Fruit fly (Drosophila melanogaster) whole organism, prepupa: ENCODE measurements around the gene dunk.

ENCODE experiments used
- Blimp-1 ChIP-seq: fragments of 200-800 bp; sonication (Bioruptor generic); optimal IDR thresholded peaks from 3 replicates; lab custom pipeline; 2017; ENCODE audit warnings: missing biosample characterization, missing genetic modification characterization, mild to moderate bottlenecking, moderate library complexity, missing genetic modification reagents
- CG11294 ChIP-seq: fragments of 200-800 bp; sonication (Bioruptor generic); IDR thresholded peaks from 2 replicates; pipeline ENCODE4 v1.3.6; 2022; ENCODE audit warnings: missing biosample characterization, missing genetic modification characterization
- CG11902 ChIP-seq: fragments of 200-800 bp; sonication (Bioruptor generic); optimal IDR thresholded peaks from 3 replicates; lab custom pipeline; 2016; ENCODE audit warnings: missing biosample characterization, missing genetic modification characterization
- CG15336 ChIP-seq: fragments of 200-800 bp; sonication (Bioruptor generic); IDR thresholded peaks from 2 replicates; pipeline ENCODE4 v1.3.6; 2022; ENCODE audit warnings: missing biosample characterization, missing genetic modification characterization
- CG1621 ChIP-seq: fragments of 200-800 bp; sonication (Bioruptor generic); optimal IDR thresholded peaks from 3 replicates; lab custom pipeline; 2018; ENCODE audit warnings: missing biosample characterization, mild to moderate bottlenecking, missing genetic modification characterization
- CG3032 ChIP-seq: fragments of 200-800 bp; optimal IDR thresholded peaks from 2 replicates; lab custom pipeline; 2019; ENCODE audit warnings: missing biosample characterization, mild to moderate bottlenecking, missing genetic modification characterization, moderate library complexity
- CG31627 ChIP-seq: fragments of 200-800 bp; sonication (Bioruptor generic); optimal IDR thresholded peaks from 3 replicates; lab custom pipeline; 2016; ENCODE audit warnings: missing biosample characterization, missing genetic modification characterization
- CG32006 ChIP-seq: fragments of 200-800 bp; sonication (Bioruptor generic); optimal IDR thresholded peaks from 3 replicates; lab custom pipeline; 2017; ENCODE audit warnings: missing biosample characterization, mild to moderate bottlenecking, missing genetic modification characterization
- CG6276 ChIP-seq: fragments of 200-800 bp; sonication (Bioruptor generic); optimal IDR thresholded peaks from 2 replicates; lab custom pipeline; 2017; ENCODE audit warnings: missing biosample characterization, mild to moderate bottlenecking, missing genetic modification characterization
- CG6808 ChIP-seq: fragments of 200-800 bp; sonication (Bioruptor generic); optimal IDR thresholded peaks from 3 replicates; lab custom pipeline; 2017; ENCODE audit warnings: missing biosample characterization, missing genetic modification characterization, mild to moderate bottlenecking, moderate library complexity, missing genetic modification reagents
- CG6854 ChIP-seq: fragments of 200-800 bp; sonication (Bioruptor generic); optimal IDR thresholded peaks from 2 replicates; lab custom pipeline; 2017; ENCODE audit warnings: missing biosample characterization, mild to moderate bottlenecking, missing genetic modification characterization
- CG8119 ChIP-seq: fragments of 200-800 bp; sonication (Bioruptor generic); IDR thresholded peaks from 3 replicates; pipeline ENCODE4 v1.3.6; 2022; ENCODE audit warnings: missing biosample characterization, missing genetic modification characterization
- CG9139 ChIP-seq: fragments of 200-800 bp; sonication (Bioruptor generic); optimal IDR thresholded peaks from 3 replicates; lab custom pipeline; 2017; ENCODE audit warnings: missing biosample characterization, mild to moderate bottlenecking, missing genetic modification characterization
- Eip78C ChIP-seq: fragments of 200-800 bp; sonication (Bioruptor generic); peaks from one replicate; lab custom pipeline; 2016; ENCODE audit warnings: missing biosample characterization, missing genetic modification characterization
- Eip93F ChIP-seq: fragments of 200-800 bp; sonication (Bioruptor generic); optimal IDR thresholded peaks from 2 replicates; lab custom pipeline; 2016; ENCODE audit warnings: missing biosample characterization, mild to moderate bottlenecking, missing genetic modification characterization
- Gug ChIP-seq: fragments of 200-800 bp; sonication (Bioruptor generic); IDR thresholded peaks from 2 replicates; pipeline ENCODE4 v1.3.6; 2022; ENCODE audit warnings: missing biosample characterization, missing genetic modification characterization
- Hr38 ChIP-seq: sonication (Bioruptor generic); optimal IDR thresholded peaks from 2 replicates; lab custom pipeline; 2016; ENCODE audit warnings: missing biosample characterization, missing genetic modification characterization
- Hr39 ChIP-seq: fragments of 200-800 bp; sonication (Bioruptor generic); optimal IDR thresholded peaks from 2 replicates; lab custom pipeline; 2016; ENCODE audit warnings: missing biosample characterization, missing genetic modification characterization
- Met ChIP-seq: fragments of 200-800 bp; sonication (Bioruptor generic); optimal IDR thresholded peaks from 3 replicates; lab custom pipeline; 2016; ENCODE audit warnings: missing biosample characterization, missing genetic modification characterization
- OdsH ChIP-seq: fragments of 200-800 bp; sonication (Bioruptor generic); optimal IDR thresholded peaks from 3 replicates; lab custom pipeline; 2016; ENCODE audit warnings: missing biosample characterization, missing genetic modification characterization
- Smox ChIP-seq: fragments of 200-800 bp; sonication (Bioruptor generic); optimal IDR thresholded peaks from 3 replicates; lab custom pipeline; 2016; ENCODE audit warnings: missing biosample characterization, missing genetic modification characterization
- Sox102F ChIP-seq: fragments of 200-800 bp; sonication (Bioruptor generic); optimal IDR thresholded peaks from 2 replicates; lab custom pipeline; 2016; ENCODE audit warnings: missing biosample characterization, mild to moderate bottlenecking, missing genetic modification characterization
- Sox14 ChIP-seq: fragments of 200-800 bp; sonication (Bioruptor generic); optimal IDR thresholded peaks from 3 replicates; lab custom pipeline; 2016; ENCODE audit warnings: missing biosample characterization, missing genetic modification characterization
- Sox15 ChIP-seq: fragments of 200-800 bp; sonication (Bioruptor generic); optimal IDR thresholded peaks from 3 replicates; lab custom pipeline; 2016; ENCODE audit warnings: missing biosample characterization, missing genetic modification characterization
- cyc ChIP-seq: fragments of 200-800 bp; sonication (Bioruptor generic); optimal IDR thresholded peaks from 3 replicates; lab custom pipeline; 2016; ENCODE audit warnings: missing biosample characterization, missing genetic modification characterization
- dac ChIP-seq: fragments of 200-800 bp; sonication (Bioruptor generic); optimal IDR thresholded peaks from 2 replicates; lab custom pipeline; 2017; ENCODE audit warnings: missing biosample characterization, mild to moderate bottlenecking, missing genetic modification characterization
- dsx ChIP-seq: fragments of 200-800 bp; optimal IDR thresholded peaks from 3 replicates; lab custom pipeline; 2019; ENCODE audit warnings: missing biosample characterization, mild to moderate bottlenecking, missing genetic modification characterization, moderate library complexity; ENCODE audit not compliant: poor library complexity, severe bottlenecking
- eg ChIP-seq: fragments of 200-800 bp; sonication (Bioruptor generic); IDR thresholded peaks from 3 replicates; pipeline ENCODE4 v1.3.6; 2022; ENCODE audit warnings: missing biosample characterization, missing genetic modification characterization
- esn ChIP-seq: fragments of 200-800 bp; sonication (Bioruptor generic); optimal IDR thresholded peaks from 2 replicates; lab custom pipeline; 2016; ENCODE audit warnings: missing biosample characterization, mild to moderate bottlenecking, missing genetic modification characterization, moderate library complexity
- fd59A ChIP-seq: fragments of 200-800 bp; sonication (Bioruptor generic); optimal IDR thresholded peaks from 2 replicates; lab custom pipeline; 2017; ENCODE audit warnings: missing biosample characterization, mild to moderate bottlenecking, missing genetic modification characterization, missing genetic modification reagents
- fd85E ChIP-seq: fragments of 200-800 bp; sonication (Bioruptor generic); optimal IDR thresholded peaks from 3 replicates; lab custom pipeline; 2016; ENCODE audit warnings: missing biosample characterization, missing genetic modification characterization
- fkh ChIP-seq: fragments of 200-800 bp; sonication (Bioruptor generic); optimal IDR thresholded peaks from 3 replicates; lab custom pipeline; 2017; ENCODE audit warnings: missing biosample characterization, mild to moderate bottlenecking, missing genetic modification characterization, moderate library complexity
- lz ChIP-seq: fragments of 200-800 bp; sonication (Bioruptor generic); optimal IDR thresholded peaks from 3 replicates; lab custom pipeline; 2016; ENCODE audit warnings: missing biosample characterization, missing genetic modification characterization
- pdm3 ChIP-seq: fragments of 200-800 bp; sonication (Bioruptor generic); optimal IDR thresholded peaks from 3 replicates; lab custom pipeline; 2016; ENCODE audit warnings: missing biosample characterization, missing genetic modification characterization
- salr ChIP-seq, 2 experiments: fragments of 200-800 bp; sonication (Bioruptor generic); optimal IDR thresholded peaks; 3 replicates each; lab custom pipeline; 2016 to 2018; ENCODE audit warnings: missing biosample characterization in 2 of 2, missing genetic modification characterization in 2 of 2, mild to moderate bottlenecking in 1 of 2
- spab ChIP-seq: fragments of 200-800 bp; sonication (Bioruptor generic); optimal IDR thresholded peaks from 2 replicates; lab custom pipeline; 2017; ENCODE audit warnings: missing biosample characterization, mild to moderate bottlenecking, missing genetic modification characterization, missing genetic modification reagents
- ss ChIP-seq, 2 experiments: fragments of 200-800 bp; sonication (Bioruptor generic); optimal IDR thresholded peaks; 2 replicates in 1 of 2; 3 replicates in 1 of 2; lab custom pipeline; 2017 to 2018; ENCODE audit warnings: mild to moderate bottlenecking in 2 of 2, missing biosample characterization in 2 of 2, missing genetic modification characterization in 2 of 2, moderate library complexity in 1 of 2
- svp ChIP-seq: fragments of 200-800 bp; sonication (Bioruptor generic); peaks from one replicate; lab custom pipeline; 2016; ENCODE audit warnings: missing biosample characterization, missing genetic modification characterization
- topi ChIP-seq: fragments of 200-800 bp; sonication (Bioruptor generic); optimal IDR thresholded peaks from 3 replicates; lab custom pipeline; 2016; ENCODE audit warnings: missing biosample characterization, missing genetic modification characterization
- vri ChIP-seq: fragments of 200-800 bp; sonication (Bioruptor generic); optimal IDR thresholded peaks from 3 replicates; lab custom pipeline; 2016; ENCODE audit warnings: missing biosample characterization, mild to moderate bottlenecking, missing genetic modification characterization

The dunk gene

dm6 chr2L:22132984-22133383, 18.4 kb upstream of the dunk start:
- no peak for TF ChIP-seq Met (GFP tag; lab: Kevin White, UChicago)
- TF ChIP-seq Eip78C = peak; percentile 58
- peak; percentile 36 for TF ChIP-seq CG32006 (GFP tag; lab: Kevin White, UChicago)
- no peak for TF ChIP-seq Smox
- TF ChIP-seq, all 60 proteins: peak for 2

DNA sequence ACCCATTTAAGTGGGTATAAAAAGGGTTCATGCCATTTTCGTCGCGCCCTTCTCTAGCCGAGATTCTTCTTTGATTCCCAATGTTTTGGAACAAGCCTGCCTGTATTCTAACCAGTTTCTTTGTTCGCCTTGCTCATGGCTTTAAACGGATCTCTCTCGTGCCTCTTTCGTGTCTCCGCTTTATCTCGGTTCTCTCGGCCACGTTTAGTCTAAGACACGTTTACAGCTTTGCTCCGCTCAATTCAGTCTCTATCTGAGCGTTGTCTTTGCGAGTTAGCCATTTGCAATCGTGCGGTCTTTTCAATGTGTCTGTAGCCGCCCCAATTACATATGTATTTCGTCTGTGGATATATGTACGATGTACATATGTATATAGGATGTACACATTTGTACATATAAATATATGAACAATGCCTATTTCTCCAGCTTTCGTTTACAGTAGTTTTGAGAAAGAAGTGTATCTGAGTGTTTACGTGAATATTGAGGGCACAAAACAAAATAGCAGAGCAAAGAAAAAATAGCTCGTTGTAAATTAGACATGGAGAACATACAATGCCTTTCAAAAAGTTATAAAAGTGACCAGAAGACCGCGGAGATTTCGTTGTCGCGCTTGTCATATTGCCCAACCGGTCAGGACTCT, 17.2 kb upstream of the dunk start:
- TF ChIP-seq CG6808 (GFP tag; lab: Kevin White, UChicago) (peak; percentile 20), CG11902 (no peak), CG15336 (GFP tag; lab: Robert Waterston, UW) (peak; percentile 49; the same call in 1 of the 2 replicates), CG6276 (GFP tag; lab: Kevin White, UChicago) (peak; percentile 20), Hr38 (GFP tag; lab: Kevin White, UChicago) (no peak), CG8119 (GFP tag; lab: Robert Waterston, UW) (peak; percentile 52; the same call in 1 of the 3 replicates), OdsH (no peak), fd85E (GFP tag; lab: Kevin White, UChicago) (no peak), topi (GFP tag; lab: Kevin White, UChicago) (no peak), Eip78C (peak; percentile 76), CG6854 (GFP tag; lab: Kevin White, UChicago) (peak; percentile 3), fd59A (no peak), Sox14 (GFP tag; lab: Kevin White, UChicago) (peak; percentile 84), ss (GFP tag; optimal IDR thresholded peaks at IDR 0.05; lab: Kevin White, UChicago) (peak in 1 of 2 experiments; percentile 55), Sox102F (GFP tag; lab: Kevin White, UChicago) (peak; percentile 45), Smox (no peak), vri (GFP tag; lab: Kevin White, UChicago) (peak; percentile 24), fkh (GFP tag; lab: Kevin White, UChicago) (no peak), CG3032 (tag; lab: Kevin White, UChicago) (no peak), cyc (GFP tag; lab: Kevin White, UChicago) (no peak), CG9139 (GFP tag; lab: Kevin White, UChicago) (peak; percentile 18), pdm3 (GFP tag; lab: Kevin White, UChicago) (no peak), dsx (no peak), spab (GFP tag; lab: Kevin White, UChicago) (no peak), salr (GFP tag; optimal IDR thresholded peaks at IDR 0.05; lab: Kevin White, UChicago) (no peak)

- TF ChIP-seq Hr39 (GFP tag; lab: Kevin White, UChicago) (no peak), svp (peak; percentile 65), Sox15 (GFP tag; lab: Kevin White, UChicago) (no peak), fkh (GFP tag; lab: Kevin White, UChicago) (peak; percentile 27), dac (GFP tag; lab: Kevin White, UChicago) (no peak), CG3032 (tag; lab: Kevin White, UChicago) (no peak), CG9139 (GFP tag; lab: Kevin White, UChicago) (no peak), vri (GFP tag; lab: Kevin White, UChicago) (no peak), CG1621 (no peak), CG31627 (GFP tag; lab: Kevin White, UChicago) (no peak), lz (GFP tag; lab: Kevin White, UChicago) (no peak), Eip93F (GFP tag; lab: Kevin White, UChicago) (peak; percentile 37), CG6276 (GFP tag; lab: Kevin White, UChicago) (no peak), CG32006 (GFP tag; lab: Kevin White, UChicago) (no peak), CG11294 (no peak), fd59A (no peak), Gug (no peak), Blimp-1 (GFP tag; lab: Kevin White, UChicago) (no peak), eg (GFP tag; lab: Robert Waterston, UW) (no peak), CG6854 (GFP tag; lab: Kevin White, UChicago) (no peak), esn (peak; percentile 14)
Observed at dm6 chr2L:22139354-22139753, 12.1 kb upstream of the dunk start.
